Worm (Caenorhabditis elegans) whole organism, L4 larva: ENCODE data around the gene F30B5.11.

Experiments
- aly-2 ChIP-seq: sonication (generic microtip); optimal IDR thresholded peaks from 2 replicates; lab custom pipeline; 2018; ENCODE audit warnings: missing biosample characterization, missing genetic modification characterization
- duxl-1 ChIP-seq: sonication (generic microtip); optimal IDR thresholded peaks from 2 replicates; lab custom pipeline; 2016; ENCODE audit warnings: mild to moderate bottlenecking, missing genetic modification characterization, moderate library complexity, missing compliant biosample characterization; ENCODE audit not compliant: poor library complexity
- lim-7 ChIP-seq: fragments of 200-800 bp; sonication (Bioruptor generic); IDR thresholded peaks from 2 replicates; pipeline ENCODE4 v1.3.6; 2022; ENCODE audit warnings: missing genetic modification characterization, missing compliant biosample characterization
- lin-13 ChIP-seq: fragments of 150-350 bp; optimal IDR thresholded peaks from 2 replicates; lab custom pipeline; 2014; ENCODE audit warnings: missing biosample characterization, missing genetic modification reagents, missing genetic modification characterization
- lin-15B ChIP-seq: fragments of 150-350 bp; sonication (generic microtip); optimal IDR thresholded peaks from 3 replicates; lab custom pipeline; 2014; ENCODE audit warnings: missing biosample characterization, missing genetic modification characterization
- lin-39 ChIP-seq: fragments of 150-350 bp; optimal IDR thresholded peaks from 2 replicates; lab custom pipeline; 2014; ENCODE audit warnings: missing biosample characterization, missing genetic modification reagents, missing genetic modification characterization
- nhr-102 ChIP-seq: sonication (generic microtip); optimal IDR thresholded peaks from 2 replicates; lab custom pipeline; 2016; ENCODE audit warnings: mild to moderate bottlenecking, missing genetic modification characterization, moderate library complexity, missing compliant biosample characterization
- nhr-11 ChIP-seq: fragments of 150-350 bp; optimal IDR thresholded peaks from 2 replicates; lab custom pipeline; 2014; ENCODE audit warnings: missing biosample characterization, missing genetic modification characterization
- nhr-28 ChIP-seq: fragments of 150-350 bp; optimal IDR thresholded peaks from 2 replicates; lab custom pipeline; 2014; ENCODE audit warnings: missing biosample characterization, missing genetic modification characterization
- nhr-41 ChIP-seq: fragments of 200-800 bp; sonication (Bioruptor generic); IDR thresholded peaks from 2 replicates; pipeline ENCODE4 v1.3.6; 2022; ENCODE audit warnings: missing genetic modification reagents, missing genetic modification characterization, missing compliant biosample characterization
- nhr-76 ChIP-seq: fragments of 150-350 bp; optimal IDR thresholded peaks from 2 replicates; lab custom pipeline; 2014; ENCODE audit warnings: missing biosample characterization, missing genetic modification characterization
- zag-1 ChIP-seq: fragments of 150-350 bp; optimal IDR thresholded peaks from 2 replicates; lab custom pipeline; 2014; ENCODE audit warnings: missing biosample characterization, missing genetic modification characterization
- ztf-11 ChIP-seq: fragments of 150-350 bp; optimal IDR thresholded peaks from 2 replicates; lab custom pipeline; 2014; ENCODE audit warnings: missing biosample characterization, missing genetic modification characterization

DNA sequence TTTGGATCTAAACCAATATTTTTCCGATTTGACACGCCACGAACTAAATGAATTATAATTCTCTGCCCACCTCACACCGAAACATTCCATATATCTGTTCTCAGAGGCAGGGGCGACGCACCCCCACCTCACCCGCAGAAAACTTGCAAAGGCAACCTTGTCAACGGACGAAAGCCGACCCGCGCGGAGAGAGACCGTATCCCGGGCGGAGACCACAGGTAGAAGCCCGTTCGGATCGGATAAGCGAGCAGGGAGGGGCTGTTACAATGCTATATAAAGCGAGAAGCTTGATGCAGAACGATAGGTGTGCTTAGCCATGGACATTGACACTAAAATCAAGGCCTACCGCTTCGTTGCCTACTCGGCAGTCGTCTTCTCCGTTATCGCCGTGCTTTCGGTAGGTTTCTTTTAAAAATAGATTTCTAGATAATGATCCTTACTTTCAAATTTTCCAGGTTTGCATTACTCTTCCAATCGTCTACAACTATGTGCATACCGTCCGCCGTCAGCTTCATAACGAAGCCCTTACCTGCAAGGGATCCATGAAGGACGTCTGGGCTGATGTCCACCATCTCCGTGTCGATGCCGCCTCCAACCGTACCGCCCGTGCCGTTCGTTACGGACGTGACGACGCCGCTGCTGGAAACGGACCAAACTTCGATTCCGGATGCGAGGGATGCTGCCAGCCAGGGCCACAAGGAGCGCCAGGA is 15.6 kb upstream of the F30B5.11 start, which contains the start of the genes zipt-2.2 and dpy-13:
- TF ChIP-seq lin-39 (no peak), nhr-11 (tag; lab: Kevin White, UChicago) (no peak), nhr-76 (tag; lab: Kevin White, UChicago) (no peak), lin-15B (tag; lab: Kevin White, UChicago) (no peak), nhr-41 (GFP tag; lab: Robert Waterston, UW) (no peak), lin-13 (GFP tag; lab: Kevin White, UChicago) (no peak), lim-7 (0 out of 2 replicates have a peak, but pooled peaks have one; percentile 11), duxl-1 (tag; lab: Kevin White, UChicago) (no peak), nhr-102 (tag; lab: Kevin White, UChicago) (no peak), nhr-28 (tag; lab: Kevin White, UChicago) (peak; percentile 8), zag-1 (tag; lab: Kevin White, UChicago) (no peak), aly-2 (no peak), ztf-11 (tag; lab: Kevin White, UChicago) (no peak)
